Worm (Caenorhabditis elegans) whole organism, L4 larva: Measurements from ENCODE around the gene F15A8.1.

Experiments used
- F37D6.2 ChIP-seq: sonication (generic microtip); optimal IDR thresholded peaks from 2 replicates; lab custom pipeline; 2016; ENCODE audit warnings: mild to moderate bottlenecking, missing genetic modification characterization, missing compliant biosample characterization
- F49E8.2 ChIP-seq: sonication (generic microtip); optimal IDR thresholded peaks from 2 replicates; lab custom pipeline; 2016; ENCODE audit warnings: missing compliant biosample characterization, mild to moderate bottlenecking, missing genetic modification characterization, borderline replicate concordance
- T26A8.4 ChIP-seq: fragments of 200-800 bp; sonication (Bioruptor generic); IDR thresholded peaks from 2 replicates; pipeline ENCODE4 v1.3.6; 2022; ENCODE audit warnings: missing genetic modification characterization, missing compliant biosample characterization
- aha-1 ChIP-seq: fragments of 150-350 bp; peaks from one replicate; lab custom pipeline; 2014; ENCODE audit warnings: missing biosample characterization, missing genetic modification characterization
- ama-1 ChIP-seq: fragments of 150-350 bp; optimal IDR thresholded peaks from 2 replicates; lab custom pipeline; 2014; ENCODE audit warnings: inconsistent platforms, mixed read lengths
- arid-1 ChIP-seq: fragments of 200-800 bp; sonication (Bioruptor generic); conservative IDR thresholded peaks from 2 replicates; pipeline ENCODE4 v1.3.6; 2022; ENCODE audit warnings: missing genetic modification reagents, missing genetic modification characterization, missing compliant biosample characterization
- ceh-32 ChIP-seq: sonication (generic microtip); optimal IDR thresholded peaks from 2 replicates; lab custom pipeline; 2016; ENCODE audit warnings: mild to moderate bottlenecking, missing genetic modification characterization, missing compliant biosample characterization; ENCODE audit not compliant: poor library complexity
- ceh-44 ChIP-seq: fragments of 200-800 bp; sonication (Bioruptor generic); IDR thresholded peaks from 2 replicates; pipeline ENCODE4 v1.3.6; 2022; ENCODE audit warnings: missing genetic modification reagents, missing genetic modification characterization, missing compliant biosample characterization
- ces-1 ChIP-seq: fragments of 150-350 bp; sonication (generic microtip); optimal IDR thresholded peaks from 4 replicates; lab custom pipeline; 2014; ENCODE audit warnings: missing biosample characterization, missing genetic modification reagents, missing genetic modification characterization
- cey-2 ChIP-seq: sonication (generic microtip); optimal IDR thresholded peaks from 3 replicates; lab custom pipeline; 2017; ENCODE audit warnings: missing genetic modification characterization, mild to moderate bottlenecking, missing compliant biosample characterization, antibody characterized with exemption, borderline replicate concordance; ENCODE audit not compliant: insufficient read depth
- daf-8 ChIP-seq: fragments of 200-800 bp; sonication (Bioruptor generic); IDR thresholded peaks from 2 replicates; pipeline ENCODE4 v1.3.6; 2022; ENCODE audit warnings: missing genetic modification characterization, missing compliant biosample characterization
- dmd-8 ChIP-seq: fragments of 200-800 bp; sonication (Bioruptor generic); IDR thresholded peaks from 2 replicates; pipeline ENCODE4 v1.3.6; 2022; ENCODE audit warnings: missing genetic modification characterization, missing compliant biosample characterization
- dmd-9 ChIP-seq: fragments of 200-800 bp; sonication (Bioruptor generic); IDR thresholded peaks from 2 replicates; pipeline ENCODE4 v1.3.6; 2022; ENCODE audit warnings: missing genetic modification reagents, missing genetic modification characterization, missing compliant biosample characterization
- dve-1 ChIP-seq: sonication (generic microtip); optimal IDR thresholded peaks from 2 replicates; lab custom pipeline; 2017; ENCODE audit warnings: antibody characterized with exemption, mild to moderate bottlenecking, missing genetic modification characterization, missing compliant biosample characterization; ENCODE audit not compliant: insufficient read depth
- egl-27 ChIP-seq: sonication (generic microtip); optimal IDR thresholded peaks from 3 replicates; lab custom pipeline; 2017; ENCODE audit warnings: missing biosample characterization, missing genetic modification reagents, missing genetic modification characterization
- egl-43 ChIP-seq: fragments of 200-800 bp; sonication (Bioruptor generic); IDR thresholded peaks from 2 replicates; pipeline ENCODE4 v1.3.6; 2022; ENCODE audit warnings: missing genetic modification reagents, missing genetic modification characterization, missing compliant biosample characterization
- fos-1 ChIP-seq: fragments of 150-350 bp; optimal IDR thresholded peaks from 2 replicates; lab custom pipeline; 2014; ENCODE audit warnings: missing biosample characterization, missing genetic modification characterization
- hlh-30 ChIP-seq: sonication (generic microtip); optimal IDR thresholded peaks from 2 replicates; lab custom pipeline; 2017; ENCODE audit warnings: antibody characterized with exemption, mild to moderate bottlenecking, missing genetic modification characterization, missing compliant biosample characterization; ENCODE audit not compliant: insufficient read depth
- lim-7 ChIP-seq: fragments of 200-800 bp; sonication (Bioruptor generic); IDR thresholded peaks from 2 replicates; pipeline ENCODE4 v1.3.6; 2022; ENCODE audit warnings: missing genetic modification characterization, missing compliant biosample characterization
- lin-15B ChIP-seq: fragments of 150-350 bp; sonication (generic microtip); optimal IDR thresholded peaks from 3 replicates; lab custom pipeline; 2014; ENCODE audit warnings: missing biosample characterization, missing genetic modification characterization
- lin-38 ChIP-seq: fragments of 200-800 bp; sonication (Bioruptor generic); IDR thresholded peaks from 2 replicates; pipeline ENCODE4 v1.3.6; 2022; ENCODE audit warnings: missing genetic modification reagents, missing genetic modification characterization, missing compliant biosample characterization
- madf-5 ChIP-seq, 2 experiments: fragments of 200-800 bp; sonication (Bioruptor generic); IDR thresholded peaks; 2 replicates each; pipeline ENCODE4 v1.3.6; 2022; ENCODE audit warnings: missing compliant biosample characterization in 2 of 2, missing genetic modification characterization in 2 of 2
- mdl-1 ChIP-seq, 2 experiments: fragments of 150-350 bp in 1 of 2; sonication (generic microtip) in 1 of 2; optimal IDR thresholded peaks; 2 replicates each; lab custom pipeline; 2014 to 2017; ENCODE audit warnings: missing biosample characterization in 2 of 2, missing genetic modification characterization in 2 of 2
- mes-2 ChIP-seq: sonication (generic microtip); optimal IDR thresholded peaks from 2 replicates; lab custom pipeline; 2016; ENCODE audit warnings: missing genotype, mild to moderate bottlenecking, missing genetic modification characterization, missing compliant biosample characterization; ENCODE audit not compliant: poor library complexity, severe bottlenecking
- nhr-111 ChIP-seq: fragments of 200-800 bp; sonication (Bioruptor generic); optimal IDR thresholded peaks from 2 replicates; lab custom pipeline; 2018; ENCODE audit warnings: mild to moderate bottlenecking, missing genetic modification characterization, missing compliant biosample characterization
- nhr-25 ChIP-seq: sonication (generic microtip); optimal IDR thresholded peaks from 2 replicates; lab custom pipeline; 2017; ENCODE audit warnings: missing genetic modification characterization, mild to moderate bottlenecking, missing compliant biosample characterization, antibody characterized with exemption, moderate library complexity, borderline replicate concordance; ENCODE audit not compliant: insufficient read depth
- nhr-41 ChIP-seq: fragments of 200-800 bp; sonication (Bioruptor generic); IDR thresholded peaks from 2 replicates; pipeline ENCODE4 v1.3.6; 2022; ENCODE audit warnings: missing genetic modification reagents, missing genetic modification characterization, missing compliant biosample characterization
- nhr-6 ChIP-seq: fragments of 150-350 bp; optimal IDR thresholded peaks from 2 replicates; lab custom pipeline; 2014; ENCODE audit warnings: missing biosample characterization, missing genetic modification characterization
- nhr-77 ChIP-seq: fragments of 150-350 bp; optimal IDR thresholded peaks from 2 replicates; lab custom pipeline; 2014; ENCODE audit warnings: missing biosample characterization, missing genetic modification characterization
- php-3 ChIP-seq: fragments of 200-800 bp; sonication (Bioruptor generic); IDR thresholded peaks from 2 replicates; pipeline ENCODE4 v1.3.6; 2022; ENCODE audit warnings: missing genetic modification reagents, missing genetic modification characterization, missing compliant biosample characterization
- pqm-1 ChIP-seq: sonication (generic microtip); optimal IDR thresholded peaks from 2 replicates; lab custom pipeline; 2017; ENCODE audit warnings: missing biosample characterization, missing genetic modification characterization
- rbr-2 ChIP-seq: sonication (generic microtip); optimal IDR thresholded peaks from 2 replicates; lab custom pipeline; 2016; ENCODE audit warnings: missing genotype, missing genetic modification characterization, missing compliant biosample characterization
- set-16 ChIP-seq: fragments of 200-800 bp; sonication (Bioruptor generic); IDR thresholded peaks from 2 replicates; pipeline ENCODE4 v1.3.6; 2022; ENCODE audit warnings: missing genetic modification reagents, missing genetic modification characterization, missing compliant biosample characterization
- skn-1 ChIP-seq: fragments of 150-350 bp; optimal IDR thresholded peaks from 2 replicates; lab custom pipeline; 2014; ENCODE audit warnings: missing biosample characterization, missing genetic modification characterization
- tag-97 ChIP-seq: fragments of 200-800 bp; sonication (Bioruptor generic); IDR thresholded peaks from 2 replicates; pipeline ENCODE4 v1.3.6; 2022; ENCODE audit warnings: missing genetic modification characterization, missing compliant biosample characterization
- unc-130 ChIP-seq: sonication (generic microtip); optimal IDR thresholded peaks from 2 replicates; lab custom pipeline; 2016; ENCODE audit warnings: missing genetic modification reagents, missing genetic modification characterization, missing compliant biosample characterization
- unc-39 ChIP-seq: sonication (generic microtip); optimal IDR thresholded peaks from 2 replicates; lab custom pipeline; 2017; ENCODE audit warnings: missing biosample characterization, missing genetic modification characterization
- unc-62 ChIP-seq, 3 experiments: fragments of 150-350 bp in 1 of 3; sonication (generic microtip); optimal IDR thresholded peaks in 2 of 3; peaks in 1 of 3; 1 replicate in 1 of 3; 2 replicates in 2 of 3; lab custom pipeline; 2014 to 2017; ENCODE audit warnings: missing biosample characterization in 3 of 3, missing genetic modification characterization in 3 of 3, missing genetic modification reagents in 3 of 3, missing genotype in 1 of 3
- vab-7 ChIP-seq: fragments of 200-800 bp; sonication (Bioruptor generic); IDR thresholded peaks from 2 replicates; pipeline ENCODE4 v1.3.6; 2022; ENCODE audit warnings: missing genetic modification reagents, missing genetic modification characterization, missing compliant biosample characterization
- zfp-2 ChIP-seq: sonication (generic microtip); optimal IDR thresholded peaks from 2 replicates; lab custom pipeline; 2016; ENCODE audit warnings: mild to moderate bottlenecking, missing genetic modification characterization, missing compliant biosample characterization

Gene F15A8.1

ce11 chrX:4410280-4410911 lies 30.3 kb upstream of the F15A8.1 start (continued):
- TF ChIP-seq lim-7 (GFP tag; lab: Robert Waterston, UW) (peak; percentile 58; the same call in 1 of the 2 replicates), lin-38 (GFP tag; lab: Robert Waterston, UW) (no peak), nhr-111 (GFP tag; lab: Kevin White, UChicago) (no peak), unc-130 (no peak), daf-8 (GFP tag; lab: Robert Waterston, UW) (no peak), nhr-41 (GFP tag; lab: Robert Waterston, UW) (no peak), rbr-2 (tag; lab: Kevin White, UChicago) (no peak), php-3 (GFP tag; lab: Robert Waterston, UW) (no peak), vab-7 (GFP tag; lab: Robert Waterston, UW) (peak; percentile 76), arid-1 (GFP tag; lab: Robert Waterston, UW) (no peak), pqm-1 (tag; lab: Kevin White, UChicago) (no peak), nhr-77 (tag; lab: Kevin White, UChicago) (no peak), cey-2 (tag; lab: Kevin White, UChicago) (no peak), unc-39 (tag; lab: Kevin White, UChicago) (no peak), F49E8.2 (tag; lab: Kevin White, UChicago) (no peak), madf-5 (GFP tag; IDR thresholded peaks at IDR 0.05; lab: Robert Waterston, UW) (no peak), egl-27 (tag; lab: Kevin White, UChicago) (no peak), ces-1 (GFP tag; lab: Kevin White, UChicago) (no peak), egl-43 (GFP tag; lab: Robert Waterston, UW) (no peak), aha-1 (tag; lab: Kevin White, UChicago) (no peak), ceh-32 (tag; lab: Kevin White, UChicago) (no peak), skn-1 (tag; lab: Kevin White, UChicago) (no peak), ama-1 (lab: Kevin White, UChicago) (no peak), dmd-9 (no peak), mdl-1 (tag; optimal IDR thresholded peaks at IDR 0.05; lab: Kevin White, UChicago) (no peak), tag-97 (no peak), T26A8.4 (GFP tag; lab: Robert Waterston, UW) (no peak), nhr-25 (no peak), dmd-8 (GFP tag; lab: Robert Waterston, UW) (0 out of 2 replicates have a peak, but pooled peaks have one; percentile 58), ceh-44 (GFP tag; lab: Robert Waterston, UW) (0 out of 2 replicates have a peak, but pooled peaks have one; percentile 40), dve-1 (tag; lab: Kevin White, UChicago) (no peak), lin-15B (tag; lab: Kevin White, UChicago) (no peak), fos-1 (no peak), F37D6.2 (tag; lab: Kevin White, UChicago) (no peak)

ce11 chrX:4413206-4413605 lies 27.5 kb upstream of the F15A8.1 start:
- no peak for TF ChIP-seq nhr-6 (tag; lab: Kevin White, UChicago)
- peak; percentile 27 for TF ChIP-seq aha-1 (tag; lab: Kevin White, UChicago)
- no peak for TF ChIP-seq mes-2 (tag; lab: Kevin White, UChicago)
- peak in 1 of 2 experiments; percentile 66 for TF ChIP-seq unc-62 (GFP tag; optimal IDR thresholded peaks at IDR 0.05 in 1 of 2; lab: Kevin White, UChicago)
- TF ChIP-seq unc-62 (tag; optimal IDR thresholded peaks at IDR 0.05; lab: Kevin White, UChicago) = no peak
- 0 out of 2 replicates have a peak, but pooled peaks have one; percentile 57 for TF ChIP-seq egl-43 (GFP tag; lab: Robert Waterston, UW)
- TF ChIP-seq hlh-30 (tag; lab: Kevin White, UChicago) = no peak
- TF ChIP-seq set-16 (GFP tag; lab: Robert Waterston, UW) = peak; percentile 63
- no peak for TF ChIP-seq zfp-2 (tag; lab: Kevin White, UChicago)
